Worm (Caenorhabditis elegans): ENCODE measurements around the gene F36D4.6.

The F36D4.6 gene

DNA sequence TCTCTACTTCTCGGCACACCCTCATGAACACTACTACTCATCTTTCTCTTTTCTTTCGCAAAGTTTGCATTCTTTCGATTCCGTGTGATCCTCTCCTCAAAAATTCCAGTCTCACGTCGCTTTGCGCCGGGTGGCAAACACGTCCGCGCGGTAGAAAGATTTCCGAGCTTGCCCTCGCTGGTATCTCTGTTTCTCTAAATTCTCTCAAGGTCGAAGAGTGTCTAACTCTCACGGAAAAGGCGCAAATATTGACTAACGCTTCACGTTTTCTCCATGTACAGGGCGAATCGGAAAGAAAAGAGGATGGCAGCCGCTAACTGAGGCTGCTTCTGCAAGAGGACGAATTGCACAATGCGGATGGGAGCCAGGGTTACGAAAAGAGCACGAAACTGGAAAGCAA is 4.2 kb downstream of the F36D4.6 start:
- TF ChIP-seq nhr-27 (tag; optimal IDR thresholded peaks at IDR 0.05) (no peak), hmg-1.2 (GFP tag; IDR thresholded peaks at IDR 0.05) (peak; percentile 55; the same call in 1 of the 2 replicates)

DNA sequence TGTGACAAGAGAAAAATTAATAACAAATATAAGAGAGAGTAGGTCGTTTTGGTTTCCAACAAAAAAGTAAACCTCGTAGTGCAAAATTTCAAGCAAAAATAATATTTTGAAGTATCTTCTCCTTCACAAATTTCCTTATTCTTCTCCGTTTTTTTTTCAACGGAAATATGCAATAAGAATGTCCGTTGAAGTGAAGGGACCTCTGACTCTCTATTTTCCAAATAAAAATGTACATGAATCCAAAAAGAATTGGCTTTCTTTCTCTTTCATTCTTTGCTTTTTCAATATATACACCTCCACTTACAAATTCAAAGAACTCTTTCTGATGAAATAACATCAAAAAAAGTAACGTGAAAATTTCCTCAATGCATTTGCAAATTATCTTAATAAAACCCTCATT is 10.4 kb downstream of the F36D4.6 start, which contains the start of gene F36D4.1:
Gene F36D4.1, plus strand, starts transcription at position 301 of the 400 bp plus-strand sequence.
- TF ChIP-seq ztf-18 (tag; optimal IDR thresholded peaks at IDR 0.05) = no peak
- TF ChIP-seq K11D2.4 (GFP tag; IDR thresholded peaks at IDR 0.05) = no peak
- no peak for TF ChIP-seq lsl-1 (GFP tag; optimal IDR thresholded peaks at IDR 0.05)
- TF ChIP-seq F22D6.2 (tag; optimal IDR thresholded peaks at IDR 0.05) = no peak
- no peak for TF ChIP-seq ztf-3 (GFP tag; optimal IDR thresholded peaks at IDR 0.05)
- TF ChIP-seq rcor-1 (GFP tag; IDR thresholded peaks at IDR 0.05) = no peak
- TF ChIP-seq madf-8 (GFP tag; conservative IDR thresholded peaks at IDR 0.05) = no peak

DNA sequence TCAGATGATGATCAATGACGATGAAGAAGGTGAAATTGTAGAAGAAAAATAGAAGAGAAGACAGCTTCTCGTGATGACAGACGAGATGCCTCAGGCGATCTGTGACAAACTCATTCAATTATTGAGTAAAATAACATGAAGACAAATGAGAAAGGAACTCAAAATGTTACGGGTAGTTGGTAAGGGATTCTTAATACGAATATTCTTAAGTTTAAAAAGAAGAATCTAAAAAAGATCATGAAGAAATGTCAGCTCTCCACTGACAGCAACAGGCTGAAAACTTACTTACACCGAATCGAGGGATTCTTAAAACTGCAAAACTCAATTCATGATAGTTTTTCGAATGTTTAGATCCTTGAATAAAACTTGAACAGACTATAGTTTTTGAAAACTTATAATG is 12.5 kb downstream of the F36D4.6 start, which contains the start of gene F36D4.4:
Gene F36D4.4, minus strand, starts transcription at position 101 of the 400 bp plus-strand sequence.
- TF ChIP-seq T26A5.8 (tag; optimal IDR thresholded peaks at IDR 0.05) = no peak
- TF ChIP-seq sptf-2 (GFP tag; optimal IDR thresholded peaks at IDR 0.05) = no peak
- TF ChIP-seq ceh-40 (GFP tag; IDR thresholded peaks at IDR 0.05) = no peak
- TF ChIP-seq lin-35 (GFP tag; optimal IDR thresholded peaks at IDR 0.05) = no peak
- TF ChIP-seq F49E8.2 (tag; optimal IDR thresholded peaks at IDR 0.05; ENCODE audit: insufficient read depth) = no peak

DNA sequence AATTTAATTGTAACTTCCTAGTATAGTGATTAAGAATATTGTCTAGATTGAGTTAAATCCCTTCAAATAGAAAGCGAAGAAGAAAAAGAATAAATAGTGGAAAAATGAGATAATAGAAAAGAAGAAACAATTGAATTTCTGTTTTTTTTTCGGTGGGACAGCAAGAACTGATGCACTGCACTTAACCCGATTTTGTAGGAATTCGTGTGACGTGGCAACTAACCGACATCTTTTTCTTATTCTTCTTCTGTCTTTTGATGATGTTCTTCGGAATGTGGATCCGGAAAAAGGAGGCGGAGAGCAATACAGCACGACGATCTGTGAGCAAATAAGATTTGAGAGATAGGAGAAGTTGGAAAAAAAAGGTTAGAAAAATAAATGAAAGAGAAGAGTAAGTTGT is 18.1 kb downstream of the F36D4.6 start:
- TF ChIP-seq lir-1 (GFP tag; conservative IDR thresholded peaks at IDR 0.05) (no peak), T26A5.8 (tag; optimal IDR thresholded peaks at IDR 0.05) (no peak), ztf-26 (tag; optimal IDR thresholded peaks at IDR 0.05) (no peak)

DNA sequence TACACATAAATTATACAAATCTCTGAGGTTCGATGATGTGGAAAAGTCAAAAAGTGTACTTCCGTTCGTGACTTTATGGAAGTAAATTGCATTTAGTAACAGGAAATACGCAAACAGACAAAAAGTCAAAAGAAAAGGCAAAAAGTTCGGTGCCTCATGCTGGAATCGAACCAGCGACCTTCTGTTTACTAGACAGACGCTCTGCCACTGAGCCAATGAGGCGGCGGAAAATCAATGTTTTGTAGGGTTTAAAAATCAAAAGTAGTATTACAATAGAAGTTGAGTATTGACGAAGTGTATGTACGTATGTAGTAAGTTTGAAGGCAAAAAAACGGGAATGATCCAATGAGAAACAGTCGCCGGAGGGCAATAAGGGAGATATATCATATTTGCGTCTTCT is 20.1 kb downstream of the F36D4.6 start:
- TF ChIP-seq F23B12.7 (tag; optimal IDR thresholded peaks at IDR 0.05; ENCODE audit: insufficient read depth) (peak; percentile 39), hmg-1.2 (GFP tag; IDR thresholded peaks at IDR 0.05) (peak; percentile 42; the same call in 1 of the 2 replicates), lsl-1 (GFP tag; optimal IDR thresholded peaks at IDR 0.05) (peak; percentile 6), nhr-179 (tag; optimal IDR thresholded peaks at IDR 0.05) (no peak), F10E7.11 (tag; optimal IDR thresholded peaks at IDR 0.05) (no peak), bed-2 (GFP tag; IDR thresholded peaks at IDR 0.05) (no peak), nfyb-1 (GFP tag; IDR thresholded peaks at IDR 0.05) (no peak), nfya-1 (tag; optimal IDR thresholded peaks at IDR 0.05; ENCODE audit: borderline replicate concordance, insufficient read depth) (no peak), pha-4 (tag; optimal IDR thresholded peaks at IDR 0.05) (no peak), ztf-6 (GFP tag; IDR thresholded peaks at IDR 0.05) (no peak), let-607 (tag; optimal IDR thresholded peaks at IDR 0.05) (no peak), die-1 (tag; optimal IDR thresholded peaks at IDR 0.05) (peak; percentile 40), atf-7 (tag; optimal IDR thresholded peaks at IDR 0.05) (no peak), D2030.7 (GFP tag; IDR thresholded peaks at IDR 0.05) (no peak), lir-1 (GFP tag; conservative IDR thresholded peaks at IDR 0.05) (no peak), F22D6.2 (tag; optimal IDR thresholded peaks at IDR 0.05) (no peak), rpc-1 (optimal IDR thresholded peaks at IDR 0.05) (peak; percentile 54), rpc-1 (tag; optimal IDR thresholded peaks at IDR 0.05) (peak; percentile 84), nhr-80 (tag; optimal IDR thresholded peaks at IDR 0.05) (peak; percentile 1), K12H6.12 (tag; optimal IDR thresholded peaks at IDR 0.05) (no peak), tbp1 (GFP tag; optimal IDR thresholded peaks at IDR 0.05) (peak; percentile 89), B0261.1 (tag; optimal IDR thresholded peaks at IDR 0.05) (peak; percentile 63), lag-1 (GFP tag; IDR thresholded peaks at IDR 0.05) (no peak), pbrm-1 (GFP tag; IDR thresholded peaks at IDR 0.05) (0 out of 2 replicates have a peak, but pooled peaks have one; percentile 25), snpc-4 (GFP tag; optimal IDR thresholded peaks at IDR 0.05) (no peak), snpc-4 (tag; optimal IDR thresholded peaks at IDR 0.05) (peak in 1 of 4 experiments; percentile 44), him-1 (tag; optimal IDR thresholded peaks at IDR 0.05) (peak; percentile 82)
